Worm (Caenorhabditis elegans): ENCODE results near the gene C33A11.2.
A peak's percentile ranks its signal among the peaks of the same experiment; 100 is the strongest.

Gene C33A11.2

DNA sequence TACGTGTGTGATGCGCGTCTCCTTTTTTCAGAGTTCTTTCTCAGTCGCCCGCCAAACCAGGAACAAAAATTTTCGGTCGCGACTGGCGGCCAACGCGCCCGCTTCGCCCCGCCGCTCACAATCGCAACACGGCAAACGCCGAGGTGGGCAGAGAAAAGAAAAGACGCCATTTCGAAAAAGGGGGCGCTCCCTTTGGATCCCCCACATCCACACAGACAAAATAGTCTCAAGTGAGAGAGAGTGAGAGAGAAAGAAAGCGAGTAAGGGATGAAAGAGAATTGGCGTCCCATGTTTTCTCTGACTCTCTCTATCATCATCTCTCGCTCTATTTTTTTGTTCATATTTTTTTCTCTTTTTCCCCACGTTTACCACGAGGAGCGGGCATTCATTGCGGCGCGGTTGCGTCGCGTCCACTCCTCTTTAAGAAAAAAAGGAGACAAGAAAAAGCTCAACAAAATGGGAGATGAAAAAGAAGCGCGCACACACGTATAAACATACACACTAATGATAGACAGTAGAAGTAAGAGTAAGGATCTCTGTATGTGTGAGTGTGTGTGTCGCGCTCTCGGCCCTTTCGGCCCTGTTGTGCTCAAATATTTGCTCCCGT is 11.8 kb upstream of the C33A11.2 start (continued):
- TF ChIP-seq ztf-6 (GFP tag; IDR thresholded peaks at IDR 0.05) (no peak), F23B12.7 (tag; optimal IDR thresholded peaks at IDR 0.05; ENCODE audit: insufficient read depth) (no peak), T26A5.8 (tag; optimal IDR thresholded peaks at IDR 0.05) (no peak), egl-44 (GFP tag; IDR thresholded peaks at IDR 0.05) (0 out of 2 replicates have a peak, but pooled peaks have one; percentile 53), athp-1 (tag; optimal IDR thresholded peaks at IDR 0.05) (peak; percentile 12), D2030.7 (GFP tag; IDR thresholded peaks at IDR 0.05) (no peak), tlf-1 (GFP tag; optimal IDR thresholded peaks at IDR 0.05) (no peak), akir-1 (GFP tag; optimal IDR thresholded peaks at IDR 0.05) (no peak), T07F8.4 (tag; optimal IDR thresholded peaks at IDR 0.05) (no peak), aptf-3 (GFP tag; IDR thresholded peaks at IDR 0.05) (no peak), ztf-26 (tag; optimal IDR thresholded peaks at IDR 0.05) (peak; percentile 93), madf-8 (GFP tag; conservative IDR thresholded peaks at IDR 0.05) (no peak), ama-1 (optimal IDR thresholded peaks at IDR 0.05) (no peak), ama-1 (GFP tag; optimal IDR thresholded peaks at IDR 0.05) (no peak), ztf-3 (GFP tag; optimal IDR thresholded peaks at IDR 0.05) (peak; percentile 68), lin-35 (GFP tag; optimal IDR thresholded peaks at IDR 0.05) (peak in 1 of 3 experiments; percentile 68), B0261.1 (tag; optimal IDR thresholded peaks at IDR 0.05) (no peak), Y53G8AR.9 (GFP tag; conservative IDR thresholded peaks at IDR 0.05) (peak; percentile 44; the same call in 1 of the 2 replicates), egrh-3 (GFP tag; IDR thresholded peaks at IDR 0.05) (peak; percentile 73), lir-1 (GFP tag; conservative IDR thresholded peaks at IDR 0.05) (0 out of 2 replicates have a peak, but pooled peaks have one; percentile 46), ceh-91 (GFP tag; IDR thresholded peaks at IDR 0.05) (no peak), nhr-80 (tag; optimal IDR thresholded peaks at IDR 0.05) (peak; percentile 84), sea-2 (GFP tag; IDR thresholded peaks at IDR 0.05) (no peak), dpl-1 (GFP tag; optimal IDR thresholded peaks at IDR 0.05) (no peak), zim-3 (tag; optimal IDR thresholded peaks at IDR 0.05) (peak; percentile 59), bed-1 (GFP tag; IDR thresholded peaks at IDR 0.05) (no peak), F52B5.7 (tag; optimal IDR thresholded peaks at IDR 0.05) (no peak), Y53F4B.3 (GFP tag; IDR thresholded peaks at IDR 0.05) (no peak), B0035.1 (tag; optimal IDR thresholded peaks at IDR 0.05) (peak; percentile 59), chd-7 (tag; optimal IDR thresholded peaks at IDR 0.05) (peak; percentile 80), nfya-2 (GFP tag; IDR thresholded peaks at IDR 0.05) (no peak), egl-18 (GFP tag; IDR thresholded peaks at IDR 0.05) (no peak), attf-3 (GFP tag; conservative IDR thresholded peaks at IDR 0.05) (no peak), mcd-1 (GFP tag; IDR thresholded peaks at IDR 0.05) (peak; percentile 55), aptf-2 (GFP tag; conservative IDR thresholded peaks at IDR 0.05) (no peak), cebp-2 (GFP tag; IDR thresholded peaks at IDR 0.05) (no peak), F55B11.4 (tag; optimal IDR thresholded peaks at IDR 0.05; ENCODE audit: borderline replicate concordance, insufficient read depth) (no peak), hmg-1.2 (GFP tag; IDR thresholded peaks at IDR 0.05) (0 out of 2 replicates have a peak, but pooled peaks have one; percentile 52), cebp-1 (GFP tag; IDR thresholded peaks at IDR 0.05) (0 out of 2 replicates have a peak, but pooled peaks have one; percentile 8), cebp-1 (tag; optimal IDR thresholded peaks at IDR 0.05) (peak; percentile 86), F57A8.1 (GFP tag; optimal IDR thresholded peaks at IDR 0.05) (no peak), C06A6.2 (GFP tag; conservative IDR thresholded peaks at IDR 0.05) (peak; percentile 72), F39B2.1 (GFP tag; IDR thresholded peaks at IDR 0.05) (no peak), efl-1 (GFP tag; optimal IDR thresholded peaks at IDR 0.05) (no peak)
